Worm (Caenorhabditis elegans) whole organism, late embryonic: Measurements from ENCODE around the gene F20D6.10.

Experiments used
- C08G9.2 ChIP-seq: sonication (generic microtip); optimal IDR thresholded peaks from 2 replicates; lab custom pipeline; 2016; ENCODE audit warnings: mild to moderate bottlenecking, missing genetic modification characterization, moderate library complexity, missing compliant biosample characterization
- ceh-14 ChIP-seq: sonication (generic microtip); optimal IDR thresholded peaks from 2 replicates; lab custom pipeline; 2016; ENCODE audit warnings: missing genotype, missing genetic modification characterization, missing compliant biosample characterization
- ceh-24 ChIP-seq: sonication (generic microtip); optimal IDR thresholded peaks from 2 replicates; lab custom pipeline; 2016; ENCODE audit warnings: mild to moderate bottlenecking, missing genetic modification characterization, missing compliant biosample characterization
- ceh-9 ChIP-seq: sonication (generic microtip); optimal IDR thresholded peaks from 2 replicates; lab custom pipeline; 2016; ENCODE audit warnings: mild to moderate bottlenecking, missing genetic modification characterization, inconsistent platforms, missing compliant biosample characterization
- che-1 ChIP-seq: sonication (generic microtip); optimal IDR thresholded peaks from 2 replicates; lab custom pipeline; 2016; ENCODE audit warnings: mild to moderate bottlenecking, missing genetic modification characterization, missing compliant biosample characterization
- nfya-1 ChIP-seq: sonication (generic microtip); optimal IDR thresholded peaks from 2 replicates; lab custom pipeline; 2017; ENCODE audit warnings: missing genetic modification characterization, mild to moderate bottlenecking, missing compliant biosample characterization, antibody characterized with exemption, moderate library complexity
- pat-9 ChIP-seq: fragments of 200-800 bp; sonication (Bioruptor generic); optimal IDR thresholded peaks from 2 replicates; lab custom pipeline; 2018; ENCODE audit warnings: mild to moderate bottlenecking, missing genetic modification characterization, moderate library complexity, missing compliant biosample characterization
- pha-4 ChIP-seq: fragments of 150-350 bp; optimal IDR thresholded peaks from 2 replicates; lab custom pipeline; 2018; ENCODE audit warnings: missing biosample characterization, missing genetic modification reagents, missing genetic modification characterization
- sox-4 ChIP-seq: sonication (generic microtip); optimal IDR thresholded peaks from 2 replicates; lab custom pipeline; 2017; ENCODE audit warnings: mild to moderate bottlenecking, missing genetic modification characterization, inconsistent platforms, missing compliant biosample characterization

DNA sequence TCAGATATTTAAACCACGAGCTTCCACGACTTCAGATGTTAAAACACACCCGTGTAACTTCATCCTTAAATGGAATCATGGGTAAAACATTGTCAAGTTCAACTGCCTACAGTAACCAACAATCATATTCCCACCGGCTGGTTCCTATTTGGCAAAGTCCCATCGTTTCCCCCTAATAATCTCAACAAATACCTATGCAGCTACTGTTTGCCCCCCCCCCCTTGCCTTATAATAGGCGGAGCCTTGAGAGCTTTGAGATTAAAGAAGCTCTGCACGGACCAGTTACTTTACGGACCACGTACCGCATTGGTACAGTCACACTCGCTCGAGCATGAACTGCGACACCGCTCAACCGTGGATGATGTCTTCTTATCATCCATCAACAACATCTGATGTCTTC, 28.9 kb upstream of the F20D6.10 start, which contains the start of gene pax-1:
- TF ChIP-seq pha-4 = no peak
- TF ChIP-seq ceh-14 = no peak
- TF ChIP-seq nfya-1 (tag; lab: Kevin White, UChicago) = no peak
- no peak for TF ChIP-seq ceh-9
- no peak for TF ChIP-seq pat-9 (tag; lab: Kevin White, UChicago)
- TF ChIP-seq che-1 (tag; lab: Kevin White, UChicago) = no peak
- TF ChIP-seq C08G9.2 (tag; lab: Kevin White, UChicago) = no peak
- no peak for TF ChIP-seq sox-4 (tag; lab: Kevin White, UChicago)
- no peak for TF ChIP-seq ceh-24
